Fruit fly (Drosophila melanogaster): ENCODE measurements around the gene CG14722.

CG14722 gene

DNA sequence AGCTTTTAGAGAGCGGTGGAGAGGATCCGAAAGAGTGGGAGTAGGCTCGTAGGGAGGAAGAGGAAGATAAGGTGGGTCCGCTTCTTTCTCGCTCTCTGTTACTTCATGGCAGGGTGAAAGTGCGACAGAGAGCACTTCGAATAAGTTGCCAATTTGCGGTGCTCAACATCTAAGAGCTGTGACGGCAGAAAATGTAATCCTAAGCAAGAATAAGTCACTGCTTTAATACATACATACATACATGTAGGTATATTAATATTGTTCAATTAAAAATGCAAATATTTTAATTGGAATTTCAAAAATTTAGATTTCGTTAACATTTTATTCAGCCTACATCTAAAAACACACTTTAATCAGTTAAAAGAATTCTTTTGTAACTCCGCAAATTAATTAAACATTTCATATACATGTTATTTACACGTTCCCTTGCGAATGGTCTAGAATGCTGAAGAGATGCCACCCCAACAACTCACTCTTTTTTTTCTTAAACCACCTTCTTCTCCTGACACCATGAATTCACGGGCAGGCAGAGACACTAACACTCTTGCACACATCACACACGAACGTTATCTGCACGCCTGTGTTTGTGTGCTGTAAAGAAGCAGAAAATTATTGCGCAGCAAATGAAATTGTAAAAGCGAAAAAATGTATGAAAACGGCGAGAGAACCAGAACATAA, 17.0 kb downstream of the CG14722 start (continued):
- TF ChIP-seq Trl (optimal IDR thresholded peaks at IDR 0.05) = peak; percentile 67 to 89
- no peak for TF ChIP-seq Trl (GFP tag; optimal IDR thresholded peaks at IDR 0.05)
- TF ChIP-seq HmgZ (tag; optimal IDR thresholded peaks at IDR 0.05) = no peak
- TF ChIP-seq CG18619 (GFP tag; optimal IDR thresholded peaks at IDR 0.05) = peak; percentile 35
- peak in 1 of 2 experiments; percentile 78 for TF ChIP-seq eve (GFP tag; optimal IDR thresholded peaks at IDR 0.05)
- peak; percentile 5 for TF ChIP-seq kah (GFP tag; optimal IDR thresholded peaks at IDR 0.05)
- TF ChIP-seq Dek (tag; optimal IDR thresholded peaks at IDR 0.05) = peak; percentile 19
- TF ChIP-seq dpn (GFP tag; optimal IDR thresholded peaks at IDR 0.05) = peak in 1 of 2 experiments; percentile 5
- peak; percentile 4 for TF ChIP-seq CG1233 (GFP tag; optimal IDR thresholded peaks at IDR 0.05)
- TF ChIP-seq caup (GFP tag; optimal IDR thresholded peaks at IDR 0.05; ENCODE audit: severe bottlenecking) = no peak
- no peak for TF ChIP-seq Usf (GFP tag; optimal IDR thresholded peaks at IDR 0.05)
- no peak for TF ChIP-seq Lim3 (GFP tag; IDR thresholded peaks at IDR 0.05)
- peak; percentile 6 for TF ChIP-seq Ssrp (tag; optimal IDR thresholded peaks at IDR 0.05)
- TF ChIP-seq pros (GFP tag; optimal IDR thresholded peaks at IDR 0.05) = peak; percentile 19
- TF ChIP-seq cg (GFP tag; optimal IDR thresholded peaks at IDR 0.05) = peak; percentile 94
- peak; percentile 82 for TF ChIP-seq nom (GFP tag; optimal IDR thresholded peaks at IDR 0.05)
- no peak for TF ChIP-seq peb (GFP tag; IDR thresholded peaks at IDR 0.05)
- peak; percentile 71 for TF ChIP-seq Med (GFP tag)
- no peak for TF ChIP-seq CG14667 (GFP tag; IDR thresholded peaks at IDR 0.05)
- TF ChIP-seq CG12299 (tag; optimal IDR thresholded peaks at IDR 0.05) = peak; percentile 26
- no peak for TF ChIP-seq tin (GFP tag; optimal IDR thresholded peaks at IDR 0.05)
- no peak for TF ChIP-seq CG8290 (GFP tag; optimal IDR thresholded peaks at IDR 0.05)
- peak in 1 of 2 experiments; percentile 52 for TF ChIP-seq CG8290 (tag; optimal IDR thresholded peaks at IDR 0.05)
- peak; percentile 62 for TF ChIP-seq CG7556 (GFP tag; optimal IDR thresholded peaks at IDR 0.05)
- peak; percentile 58 for TF ChIP-seq lbe (GFP tag; optimal IDR thresholded peaks at IDR 0.05)
- no peak for TF ChIP-seq Adf1 (GFP tag; IDR thresholded peaks at IDR 0.05)
- TF ChIP-seq CG8089 (GFP tag; optimal IDR thresholded peaks at IDR 0.05) = no peak
- no peak for TF ChIP-seq ERR (GFP tag; optimal IDR thresholded peaks at IDR 0.05)
- peak; percentile 19 for TF ChIP-seq sug (tag; optimal IDR thresholded peaks at IDR 0.05)
- no peak for TF ChIP-seq twi (tag; optimal IDR thresholded peaks at IDR 0.05)

DNA sequence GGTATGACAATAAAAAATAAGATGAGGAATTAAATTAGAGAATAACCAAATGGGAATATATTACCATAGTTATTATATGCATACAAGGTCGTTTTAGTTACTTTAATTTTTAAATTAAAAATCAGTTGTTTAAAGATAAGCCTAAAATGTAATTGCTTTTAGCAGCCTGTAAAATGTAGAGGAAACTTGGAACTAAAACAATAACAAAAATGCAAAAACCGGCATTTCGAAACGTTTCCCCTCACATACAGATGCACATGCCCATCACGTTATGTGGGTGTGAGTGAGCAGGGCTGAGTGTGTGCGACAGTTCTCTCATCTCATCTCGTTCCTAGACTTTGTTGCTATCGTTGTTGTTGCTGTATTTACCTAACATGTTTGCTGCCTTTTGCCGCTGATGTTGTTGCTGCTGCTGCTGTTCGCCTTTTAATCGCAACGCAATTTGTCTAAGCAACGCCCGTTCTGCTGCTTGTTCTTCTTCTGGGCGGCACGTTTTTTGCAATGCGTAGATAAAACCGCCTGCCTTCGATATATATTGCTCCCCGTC, 17.6 kb downstream of the CG14722 start:
- TF ChIP-seq CG17385 (GFP tag; optimal IDR thresholded peaks at IDR 0.05) (peak; percentile 43), CG11504 (tag; optimal IDR thresholded peaks at IDR 0.05) (peak; percentile 9), Pdp1 (GFP tag; optimal IDR thresholded peaks at IDR 0.05) (peak in 1 of 2 experiments; percentile 60), Max (GFP tag; optimal IDR thresholded peaks at IDR 0.05) (peak; percentile 3), CG32767 (GFP tag; IDR thresholded peaks at IDR 0.05) (no peak), CG8290 (GFP tag; optimal IDR thresholded peaks at IDR 0.05) (no peak), CG8290 (tag; optimal IDR thresholded peaks at IDR 0.05) (peak in 1 of 2 experiments; percentile 53), Hey (tag; optimal IDR thresholded peaks at IDR 0.05) (no peak), cg (GFP tag; optimal IDR thresholded peaks at IDR 0.05) (peak; percentile 90), Dfd (GFP tag; optimal IDR thresholded peaks at IDR 0.05) (no peak), CG13624 (GFP tag; optimal IDR thresholded peaks at IDR 0.05) (peak; percentile 81), HLHmδ (GFP tag; optimal IDR thresholded peaks at IDR 0.05) (peak; percentile 18), CG3065 (GFP tag; optimal IDR thresholded peaks at IDR 0.05) (no peak), gfzf (GFP tag; optimal IDR thresholded peaks at IDR 0.05) (no peak), CG3838 (GFP tag; optimal IDR thresholded peaks at IDR 0.05) (peak; percentile 14), MTF-1 (GFP tag; optimal IDR thresholded peaks at IDR 0.05; ENCODE audit: borderline replicate concordance) (no peak), Nf-YC (tag; optimal IDR thresholded peaks at IDR 0.05) (peak; percentile 0), CG15479 (GFP tag; optimal IDR thresholded peaks at IDR 0.05) (peak; percentile 60), cwo (GFP tag; optimal IDR thresholded peaks at IDR 0.05) (peak; percentile 33), Med (GFP tag) (peak; percentile 64), Trl (optimal IDR thresholded peaks at IDR 0.05) (peak in 1 of 2 experiments; percentile 39), Trl (GFP tag; optimal IDR thresholded peaks at IDR 0.05) (no peak), amos (GFP tag; IDR thresholded peaks at IDR 0.05; ENCODE audit: partially characterized antibody) (no peak), tll (GFP tag; optimal IDR thresholded peaks at IDR 0.05) (peak in 1 of 2 experiments; percentile 7)
